Fruit fly (Drosophila melanogaster) whole organism, embryonic: ENCODE measurements around the gene Bet3.

Experiments
- Asciz ChIP-seq: fragments of 200-800 bp; sonication (Bioruptor generic); optimal IDR thresholded peaks from 2 replicates; lab custom pipeline; 2017; ENCODE audit warnings: missing biosample characterization, mild to moderate bottlenecking, missing genetic modification characterization, missing genetic modification reagents
- Blimp-1 ChIP-seq: fragments of 200-800 bp; sonication (Bioruptor generic); optimal IDR thresholded peaks from 3 replicates; lab custom pipeline; 2018; ENCODE audit warnings: missing biosample characterization, missing genetic modification characterization, mild to moderate bottlenecking, moderate library complexity, missing genetic modification reagents
- CG10274 ChIP-seq: fragments of 200-800 bp; sonication (Bioruptor generic); optimal IDR thresholded peaks from 3 replicates; lab custom pipeline; 2017; ENCODE audit warnings: missing biosample characterization, mild to moderate bottlenecking, missing genetic modification characterization
- CG11398 ChIP-seq: fragments of 200-800 bp; sonication (Bioruptor generic); optimal IDR thresholded peaks from 2 replicates; lab custom pipeline; 2016; ENCODE audit warnings: missing biosample characterization, missing genetic modification characterization
- CG11504 ChIP-seq: fragments of 200-800 bp; sonication (Bioruptor generic); optimal IDR thresholded peaks from 3 replicates; lab custom pipeline; 2019; ENCODE audit warnings: missing biosample characterization, mild to moderate bottlenecking, missing genetic modification characterization, moderate library complexity
- CG13123 ChIP-seq: fragments of 200-800 bp; sonication (Bioruptor generic); optimal IDR thresholded peaks from 2 replicates; lab custom pipeline; 2016; ENCODE audit warnings: missing biosample characterization, missing genetic modification characterization
- CG14965 ChIP-seq: fragments of 200-800 bp; sonication (Bioruptor generic); optimal IDR thresholded peaks from 2 replicates; lab custom pipeline; 2016; ENCODE audit warnings: missing biosample characterization, missing genetic modification characterization, borderline replicate concordance
- CG1529 ChIP-seq: fragments of 200-800 bp; sonication (Bioruptor generic); optimal IDR thresholded peaks from 3 replicates; lab custom pipeline; 2018; ENCODE audit warnings: missing biosample characterization, missing genetic modification characterization
- CG17385 ChIP-seq: fragments of 200-800 bp; sonication (Bioruptor generic); optimal IDR thresholded peaks from 3 replicates; lab custom pipeline; 2018; ENCODE audit warnings: missing biosample characterization, mild to moderate bottlenecking, missing genetic modification characterization
- CG1792 ChIP-seq: fragments of 200-800 bp; sonication (Bioruptor generic); optimal IDR thresholded peaks from 2 replicates; lab custom pipeline; 2016; ENCODE audit warnings: missing biosample characterization, missing genetic modification characterization
- CG3065 ChIP-seq: fragments of 200-800 bp; sonication (Bioruptor generic); optimal IDR thresholded peaks from 2 replicates; lab custom pipeline; 2016; ENCODE audit warnings: missing biosample characterization, missing genetic modification characterization
- CG3407 ChIP-seq: fragments of 200-800 bp; sonication (Bioruptor generic); optimal IDR thresholded peaks from 2 replicates; lab custom pipeline; 2018; ENCODE audit warnings: missing biosample characterization, mild to moderate bottlenecking, missing genetic modification characterization
- CG4617 ChIP-seq: fragments of 200-800 bp; sonication (Bioruptor generic); optimal IDR thresholded peaks from 3 replicates; lab custom pipeline; 2016; ENCODE audit warnings: missing biosample characterization, missing genetic modification characterization, borderline replicate concordance
- CG6175 ChIP-seq: fragments of 200-800 bp; sonication (Bioruptor generic); IDR thresholded peaks from 3 replicates; pipeline ENCODE4 v1.3.6; 2022; ENCODE audit warnings: missing biosample characterization, missing genetic modification characterization
- CrebB ChIP-seq: fragments of 200-800 bp; sonication (Bioruptor generic); optimal IDR thresholded peaks from 3 replicates; lab custom pipeline; 2018; ENCODE audit warnings: missing biosample characterization, mild to moderate bottlenecking, missing genetic modification characterization
- Doc3 ChIP-seq: fragments of 200-800 bp; sonication (Bioruptor generic); IDR thresholded peaks from 3 replicates; pipeline ENCODE4 v1.3.6; 2022; ENCODE audit warnings: missing biosample characterization, missing genetic modification characterization; ENCODE audit not compliant: partially characterized antibody
- Dref ChIP-seq: fragments of 200-800 bp; sonication (Bioruptor generic); IDR thresholded peaks from 2 replicates; pipeline ENCODE4 v1.3.6; 2022; ENCODE audit warnings: missing biosample characterization, missing genetic modification characterization
- Eip74EF ChIP-seq, 2 experiments: fragments of 200-800 bp in 1 of 2; fragments of >200 bp in 1 of 2; sonication (Bioruptor generic) in 1 of 2; optimal IDR thresholded peaks; 2 replicates each; lab custom pipeline; 2017 to 2019; ENCODE audit warnings: missing biosample characterization in 2 of 2, missing genetic modification characterization in 2 of 2, mild to moderate bottlenecking in 1 of 2, moderate library complexity in 1 of 2
- Elba2 ChIP-seq: fragments of 200-800 bp; sonication (Bioruptor generic); optimal IDR thresholded peaks from 3 replicates; lab custom pipeline; 2016; ENCODE audit warnings: missing biosample characterization, missing genetic modification characterization
- Fer1 ChIP-seq: fragments of 200-800 bp; sonication (Bioruptor generic); optimal IDR thresholded peaks from 2 replicates; lab custom pipeline; 2017; ENCODE audit warnings: missing biosample characterization, mild to moderate bottlenecking, missing genetic modification characterization
- H2.0 ChIP-seq: fragments of 200-800 bp; sonication (Bioruptor generic); IDR thresholded peaks from 2 replicates; pipeline ENCODE4 v1.3.6; 2022; ENCODE audit warnings: missing biosample characterization, missing genetic modification characterization
- HLH4C ChIP-seq: fragments of 200-800 bp; sonication (Bioruptor generic); IDR thresholded peaks from 3 replicates; pipeline ENCODE4 v1.3.6; 2022; ENCODE audit warnings: missing biosample characterization, missing genetic modification characterization; ENCODE audit not compliant: partially characterized antibody
- Kr ChIP-seq: fragments of 200-800 bp; sonication (Bioruptor generic); optimal IDR thresholded peaks from 2 replicates; lab custom pipeline; 2017; ENCODE audit warnings: missing biosample characterization, mild to moderate bottlenecking, missing genetic modification characterization
- Neu2 ChIP-seq: fragments of 200-800 bp; sonication (Bioruptor generic); optimal IDR thresholded peaks from 3 replicates; lab custom pipeline; 2016; ENCODE audit warnings: missing biosample characterization, missing genetic modification characterization, borderline replicate concordance
- Sry-β ChIP-seq: fragments of 200-800 bp; sonication (Bioruptor generic); optimal IDR thresholded peaks from 2 replicates; lab custom pipeline; 2018; ENCODE audit warnings: missing biosample characterization, mild to moderate bottlenecking, missing genetic modification characterization, moderate library complexity
- Sry-δ ChIP-seq: fragments of 200-800 bp; sonication (Bioruptor generic); optimal IDR thresholded peaks from 2 replicates; lab custom pipeline; 2016; ENCODE audit warnings: missing biosample characterization, missing genetic modification characterization
- YL-1 ChIP-seq: fragments of 200-800 bp; sonication (Bioruptor generic); optimal IDR thresholded peaks from 3 replicates; lab custom pipeline; 2017; ENCODE audit warnings: missing biosample characterization, mild to moderate bottlenecking, missing genetic modification characterization
- al ChIP-seq: fragments of 200-800 bp; sonication (Bioruptor generic); IDR thresholded peaks from 2 replicates; pipeline ENCODE4 v1.3.6; 2022; ENCODE audit warnings: missing biosample characterization, missing genetic modification characterization
- bbx ChIP-seq: fragments of 200-800 bp; sonication (Bioruptor generic); IDR thresholded peaks from 2 replicates; pipeline ENCODE4 v1.3.6; 2022; ENCODE audit warnings: missing biosample characterization, missing genetic modification characterization; ENCODE audit not compliant: partially characterized antibody
- crp ChIP-seq, 2 experiments: fragments of 200-800 bp; sonication (Bioruptor generic); optimal IDR thresholded peaks; 2 replicates in 1 of 2; 3 replicates in 1 of 2; lab custom pipeline; 2017; ENCODE audit warnings: missing biosample characterization in 2 of 2, missing genetic modification characterization in 2 of 2, mild to moderate bottlenecking in 1 of 2, moderate library complexity in 1 of 2
- esg ChIP-seq: fragments of 200-800 bp; sonication (Bioruptor generic); conservative IDR thresholded peaks from 2 replicates; pipeline ENCODE4 v1.3.6; 2022; ENCODE audit warnings: missing biosample characterization, missing genetic modification characterization
- hkb ChIP-seq, 2 experiments: fragments of 200-800 bp in 1 of 2; fragments of >200 bp in 1 of 2; sonication (Bioruptor generic) in 1 of 2; IDR thresholded peaks in 1 of 2; optimal IDR thresholded peaks in 1 of 2; 2 replicates each; pipeline versions ENCODE4 v1.3.6 to Lab custom; 2017 to 2022; ENCODE audit warnings: missing biosample characterization in 1 of 2, missing genetic modification characterization in 1 of 2
- insv ChIP-seq, 2 experiments: fragments of 200-800 bp; sonication (Bioruptor generic); optimal IDR thresholded peaks; 3 replicates each; lab custom pipeline; 2016 to 2018; ENCODE audit warnings: missing biosample characterization in 2 of 2, missing genetic modification characterization in 2 of 2
- inv ChIP-seq: fragments of 200-800 bp; sonication (Bioruptor generic); IDR thresholded peaks from 2 replicates; pipeline ENCODE4 v1.3.6; 2022; ENCODE audit warnings: missing biosample characterization, missing genetic modification characterization; ENCODE audit not compliant: partially characterized antibody
- kay ChIP-seq: fragments of 200-800 bp; sonication (Bioruptor generic); optimal IDR thresholded peaks from 2 replicates; lab custom pipeline; 2016; ENCODE audit warnings: missing biosample characterization, missing genetic modification characterization
- knrl ChIP-seq: fragments of 200-800 bp; sonication (Bioruptor generic); IDR thresholded peaks from 3 replicates; pipeline ENCODE4 v1.3.6; 2022; ENCODE audit warnings: missing biosample characterization, missing genetic modification characterization; ENCODE audit not compliant: partially characterized antibody
- lbe ChIP-seq: fragments of 200-800 bp; sonication (Bioruptor generic); optimal IDR thresholded peaks from 2 replicates; lab custom pipeline; 2016; ENCODE audit warnings: missing biosample characterization, mild to moderate bottlenecking, missing genetic modification characterization
- nerfin-1 ChIP-seq: fragments of 200-800 bp; sonication (Bioruptor generic); optimal IDR thresholded peaks from 3 replicates; lab custom pipeline; 2019; ENCODE audit warnings: missing biosample characterization, mild to moderate bottlenecking, missing genetic modification characterization, moderate library complexity
- odd ChIP-seq: fragments of 200-800 bp; sonication (Bioruptor generic); optimal IDR thresholded peaks from 2 replicates; lab custom pipeline; 2017; ENCODE audit warnings: missing biosample characterization, mild to moderate bottlenecking, missing genetic modification characterization
- pan ChIP-seq, 4 experiments: fragments of >200 bp in 3 of 4; fragments of 200-800 bp in 1 of 4; sonication (Bioruptor generic) in 1 of 4; optimal IDR thresholded peaks in 3 of 4; IDR thresholded peaks in 1 of 4; 2 replicates each; pipeline versions ENCODE4 v1.3.6 to Lab custom; 2017 to 2022; ENCODE audit warnings: missing biosample characterization in 2 of 4, missing genetic modification characterization in 2 of 4, mixed read lengths in 1 of 4
- ranshi ChIP-seq: fragments of 200-800 bp; sonication (Bioruptor generic); IDR thresholded peaks from 2 replicates; pipeline ENCODE4 v1.3.6; 2022; ENCODE audit warnings: missing biosample characterization, missing genetic modification characterization
- row ChIP-seq: fragments of 200-800 bp; sonication (Bioruptor generic); IDR thresholded peaks from 3 replicates; pipeline ENCODE4 v1.3.6; 2022; ENCODE audit warnings: missing biosample characterization, missing genetic modification characterization
- sna ChIP-seq: fragments of 200-800 bp; sonication (Bioruptor generic); IDR thresholded peaks from 2 replicates; pipeline ENCODE4 v1.3.6; 2022; ENCODE audit warnings: missing biosample characterization, missing genetic modification characterization; ENCODE audit not compliant: partially characterized antibody
- sob ChIP-seq: fragments of 200-800 bp; sonication (Bioruptor generic); IDR thresholded peaks from 2 replicates; pipeline ENCODE4 v1.3.6; 2022; ENCODE audit warnings: missing biosample characterization, missing genetic modification characterization
- sqz ChIP-seq: fragments of 200-800 bp; sonication (Bioruptor generic); optimal IDR thresholded peaks from 3 replicates; lab custom pipeline; 2018; ENCODE audit warnings: missing biosample characterization, mild to moderate bottlenecking, missing genetic modification characterization
- trh ChIP-seq: fragments of 200-800 bp; sonication (Bioruptor generic); optimal IDR thresholded peaks from 2 replicates; lab custom pipeline; 2016; ENCODE audit warnings: missing biosample characterization, missing genetic modification characterization
- zfh2 ChIP-seq: fragments of 200-800 bp; sonication (Bioruptor generic); optimal IDR thresholded peaks from 2 replicates; lab custom pipeline; 2016; ENCODE audit warnings: missing biosample characterization, missing genetic modification characterization

The Bet3 gene

DNA sequence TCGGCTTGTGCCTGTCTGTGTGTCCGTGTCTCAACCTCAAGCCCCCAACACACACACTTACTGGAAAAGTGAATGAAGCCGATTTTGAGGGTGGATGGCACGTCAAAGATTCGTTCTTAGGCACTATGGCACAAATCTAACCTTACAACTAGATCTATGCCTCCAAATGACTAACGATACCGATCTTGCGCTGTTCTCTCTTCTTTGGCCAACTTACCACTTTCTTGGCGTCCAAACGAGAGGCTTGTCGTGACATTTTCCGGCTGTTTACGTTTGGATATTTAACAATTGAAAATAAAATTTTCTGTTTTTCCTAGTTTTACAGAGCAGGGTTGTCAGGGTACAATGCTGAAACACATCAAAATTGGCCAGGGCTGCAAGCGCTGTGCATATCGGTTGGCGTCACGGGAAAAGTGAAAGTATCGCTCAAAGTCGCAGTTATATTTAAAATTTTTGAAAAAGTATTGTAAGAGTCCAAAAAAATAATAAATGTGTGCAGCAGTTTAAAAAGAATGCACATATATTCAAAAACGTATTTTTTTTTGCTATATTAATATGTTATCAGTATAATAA is at the start of gene Bet3, which contains the start of gene Nf-YA (continued):
- TF ChIP-seq Blimp-1 (GFP tag; lab: Kevin White, UChicago) (peak; percentile 99), Sry-δ (peak; percentile 75), row (GFP tag; lab: Robert Waterston, UW) (peak; percentile 93), zfh2 (peak; percentile 51), sqz (no peak), CG10274 (GFP tag; lab: Kevin White, UChicago) (no peak), Fer1 (peak; percentile 3), crp (GFP tag; optimal IDR thresholded peaks at IDR 0.05; lab: Kevin White, UChicago) (peak in 1 of 2 experiments; percentile 7), kay (GFP tag; lab: Kevin White, UChicago) (no peak), hkb (optimal IDR thresholded peaks at IDR 0.05; lab: Kevin White, UChicago) (no peak), hkb (GFP tag; IDR thresholded peaks at IDR 0.05; lab: Robert Waterston, UW) (no peak), CG11398 (GFP tag; lab: Kevin White, UChicago) (no peak), YL-1 (GFP tag; lab: Kevin White, UChicago) (peak; percentile 80), al (peak; percentile 59; the same call in 1 of the 2 replicates), sna (peak; percentile 84), lbe (GFP tag; lab: Kevin White, UChicago) (peak; percentile 22), nerfin-1 (peak; percentile 35), CG6175 (GFP tag; lab: Robert Waterston, UW) (no peak), sob (GFP tag; lab: Robert Waterston, UW) (peak; percentile 62), CG3407 (no peak), Eip74EF (GFP tag; optimal IDR thresholded peaks at IDR 0.05; lab: Kevin White, UChicago) (no peak), trh (GFP tag; lab: Kevin White, UChicago) (no peak), esg (no peak), bbx (GFP tag; lab: Robert Waterston, UW) (peak; percentile 85), ranshi (GFP tag; lab: Robert Waterston, UW) (peak; percentile 32; the same call in 1 of the 2 replicates), CG3065 (peak; percentile 3), CG14965 (no peak), CG17385 (GFP tag; lab: Kevin White, UChicago) (peak; percentile 8), CG4617 (peak; percentile 90), CG1529 (GFP tag; lab: Kevin White, UChicago) (no peak), CG11504 (no peak), HLH4C (GFP tag; lab: Robert Waterston, UW) (peak; percentile 69), H2.0 (GFP tag; lab: Robert Waterston, UW) (peak; percentile 31; the same call in 1 of the 2 replicates), inv (GFP tag; lab: Robert Waterston, UW) (peak; percentile 79), Kr (GFP tag; lab: Kevin White, UChicago) (no peak), CG13123 (no peak), Neu2 (GFP tag; lab: Kevin White, UChicago) (no peak), knrl (peak; percentile 90), CrebB (tag; lab: Kevin White, UChicago) (no peak), CG1792 (GFP tag; lab: Kevin White, UChicago) (peak; percentile 27), pan (optimal IDR thresholded peaks at IDR 0.05; lab: Kevin White, UChicago) (no peak), pan (GFP tag; optimal IDR thresholded peaks at IDR 0.05 in 1 of 2, IDR thresholded peaks at IDR 0.05 in 1 of 2) (no peak), Sry-β (GFP tag; lab: Kevin White, UChicago) (no peak), Doc3 (GFP tag; lab: Robert Waterston, UW) (peak; percentile 80), odd (GFP tag; lab: Kevin White, UChicago) (no peak), Dref (GFP tag; lab: Robert Waterston, UW) (peak; percentile 68), insv (GFP tag; optimal IDR thresholded peaks at IDR 0.05; lab: Kevin White, UChicago) (no peak), Elba2 (GFP tag; lab: Kevin White, UChicago) (peak; percentile 7), Asciz (GFP tag; lab: Kevin White, UChicago) (no peak)
